Worm (Caenorhabditis elegans) whole organism, L4 larva: ENCODE data around the gene R102.6.
A peak's percentile ranks its signal among the peaks of the same experiment; 100 is the strongest.
"Not testable (repeated sequence)": the region's sequence is repeated elsewhere in the genome, so short reads cannot be mapped to it uniquely, and the experiment has no call there.

Experiments used
- D1046.2 ChIP-seq: fragments of 200-800 bp; sonication (Bioruptor generic); IDR thresholded peaks from 2 replicates; pipeline ENCODE4 v1.3.6; 2022; ENCODE audit warnings: missing genetic modification characterization, missing compliant biosample characterization
- F10B5.3 ChIP-seq: sonication (generic microtip); optimal IDR thresholded peaks from 2 replicates; lab custom pipeline; 2016; ENCODE audit warnings: mild to moderate bottlenecking, missing genetic modification characterization, missing compliant biosample characterization
- F26F4.8 ChIP-seq: fragments of 200-800 bp; sonication (Bioruptor generic); conservative IDR thresholded peaks from 2 replicates; pipeline ENCODE4 v1.3.6; 2022; ENCODE audit warnings: missing genetic modification characterization, missing compliant biosample characterization
- F44E2.7 ChIP-seq: fragments of 200-800 bp; sonication (Bioruptor generic); IDR thresholded peaks from 2 replicates; pipeline ENCODE4 v2.1.2; 2022; ENCODE audit warnings: missing genetic modification characterization, missing compliant biosample characterization
- F49E8.2 ChIP-seq: sonication (generic microtip); optimal IDR thresholded peaks from 2 replicates; lab custom pipeline; 2016; ENCODE audit warnings: missing compliant biosample characterization, mild to moderate bottlenecking, missing genetic modification characterization, borderline replicate concordance
- T20F7.1 ChIP-seq: fragments of 200-800 bp; sonication (Bioruptor generic); optimal IDR thresholded peaks from 2 replicates; lab custom pipeline; 2018; ENCODE audit warnings: mild to moderate bottlenecking, missing genetic modification characterization, missing compliant biosample characterization
- T26A8.4 ChIP-seq: fragments of 200-800 bp; sonication (Bioruptor generic); IDR thresholded peaks from 2 replicates; pipeline ENCODE4 v1.3.6; 2022; ENCODE audit warnings: missing genetic modification characterization, missing compliant biosample characterization
- Y105C5A.15 ChIP-seq: fragments of 200-800 bp; sonication (Bioruptor generic); IDR thresholded peaks from 2 replicates; pipeline ENCODE4 v1.3.6; 2022; ENCODE audit warnings: missing genetic modification characterization, missing compliant biosample characterization
- Y48G9A.11 ChIP-seq: fragments of 200-800 bp; sonication (Bioruptor generic); IDR thresholded peaks from 2 replicates; pipeline ENCODE4 v1.3.6; 2022; ENCODE audit warnings: missing genetic modification reagents, missing genetic modification characterization, missing compliant biosample characterization
- Y75B8A.6 ChIP-seq: fragments of 200-800 bp; sonication (Bioruptor generic); IDR thresholded peaks from 2 replicates; pipeline ENCODE4 v1.3.6; 2022; ENCODE audit warnings: missing genetic modification reagents, missing genetic modification characterization, missing compliant biosample characterization
- arid-1 ChIP-seq: fragments of 200-800 bp; sonication (Bioruptor generic); conservative IDR thresholded peaks from 2 replicates; pipeline ENCODE4 v1.3.6; 2022; ENCODE audit warnings: missing genetic modification reagents, missing genetic modification characterization, missing compliant biosample characterization
- ceh-44 ChIP-seq: fragments of 200-800 bp; sonication (Bioruptor generic); IDR thresholded peaks from 2 replicates; pipeline ENCODE4 v1.3.6; 2022; ENCODE audit warnings: missing genetic modification reagents, missing genetic modification characterization, missing compliant biosample characterization
- ctbp-1 ChIP-seq: fragments of 200-800 bp; sonication (Bioruptor generic); IDR thresholded peaks from 2 replicates; pipeline ENCODE4 v1.3.6; 2022; ENCODE audit warnings: missing genetic modification reagents, missing genetic modification characterization, missing compliant biosample characterization
- daf-12 ChIP-seq: fragments of 150-350 bp; optimal IDR thresholded peaks from 2 replicates; lab custom pipeline; 2014; ENCODE audit warnings: missing biosample characterization, missing genetic modification reagents, missing genetic modification characterization
- daf-16 ChIP-seq, 3 experiments: sonication (generic microtip); optimal IDR thresholded peaks; 2 replicates each; lab custom pipeline; 2016 to 2017; ENCODE audit warnings: missing genetic modification characterization in 3 of 3, missing genetic modification reagents in 3 of 3, mild to moderate bottlenecking in 2 of 3, missing compliant biosample characterization in 2 of 3, missing biosample characterization in 1 of 3, moderate library complexity in 1 of 3
- daf-19 ChIP-seq: fragments of 200-800 bp; sonication (Bioruptor generic); conservative IDR thresholded peaks from 2 replicates; pipeline ENCODE4 v1.3.6; 2022; ENCODE audit warnings: missing genetic modification characterization, missing compliant biosample characterization
- dmd-6 ChIP-seq: fragments of 200-800 bp; sonication (Bioruptor generic); IDR thresholded peaks from 2 replicates; pipeline ENCODE4 v1.3.6; 2022; ENCODE audit warnings: missing genetic modification reagents, missing genetic modification characterization, missing compliant biosample characterization
- dmd-8 ChIP-seq: fragments of 200-800 bp; sonication (Bioruptor generic); IDR thresholded peaks from 2 replicates; pipeline ENCODE4 v1.3.6; 2022; ENCODE audit warnings: missing genetic modification characterization, missing compliant biosample characterization
- dpl-1 ChIP-seq: fragments of 150-350 bp; optimal IDR thresholded peaks from 2 replicates; lab custom pipeline; 2014; ENCODE audit warnings: missing biosample characterization, missing genetic modification reagents, missing genetic modification characterization
- egl-27 ChIP-seq: sonication (generic microtip); optimal IDR thresholded peaks from 3 replicates; lab custom pipeline; 2017; ENCODE audit warnings: missing biosample characterization, missing genetic modification reagents, missing genetic modification characterization
- hif-1 ChIP-seq, 2 experiments: sonication (generic microtip); optimal IDR thresholded peaks; 2 replicates each; lab custom pipeline; 2016 to 2017; ENCODE audit warnings: missing compliant biosample characterization in 2 of 2, missing genetic modification characterization in 2 of 2, missing genetic modification reagents in 2 of 2, missing genotype in 2 of 2, mild to moderate bottlenecking in 1 of 2
- hlh-11 ChIP-seq: fragments of 200-800 bp; sonication (Bioruptor generic); optimal IDR thresholded peaks from 2 replicates; lab custom pipeline; 2018; ENCODE audit warnings: mild to moderate bottlenecking, missing genetic modification characterization, missing compliant biosample characterization
- lim-7 ChIP-seq: fragments of 200-800 bp; sonication (Bioruptor generic); IDR thresholded peaks from 2 replicates; pipeline ENCODE4 v1.3.6; 2022; ENCODE audit warnings: missing genetic modification characterization, missing compliant biosample characterization
- lin-1 ChIP-seq: fragments of 200-800 bp; sonication (Bioruptor generic); IDR thresholded peaks from 2 replicates; pipeline ENCODE4 v1.3.6; 2022; ENCODE audit warnings: missing genetic modification reagents, missing genetic modification characterization, missing compliant biosample characterization
- lin-39 ChIP-seq: fragments of 150-350 bp; optimal IDR thresholded peaks from 2 replicates; lab custom pipeline; 2014; ENCODE audit warnings: missing biosample characterization, missing genetic modification reagents, missing genetic modification characterization
- madf-5 ChIP-seq, 2 experiments: fragments of 200-800 bp; sonication (Bioruptor generic); IDR thresholded peaks; 2 replicates each; pipeline ENCODE4 v1.3.6; 2022; ENCODE audit warnings: missing compliant biosample characterization in 2 of 2, missing genetic modification characterization in 2 of 2
- madf-9 ChIP-seq: fragments of 200-800 bp; sonication (Bioruptor generic); conservative IDR thresholded peaks from 2 replicates; pipeline ENCODE4 v1.3.6; 2022; ENCODE audit warnings: missing genetic modification reagents, missing genetic modification characterization, missing compliant biosample characterization
- mdt-29 ChIP-seq: fragments of 200-800 bp; sonication (Bioruptor generic); IDR thresholded peaks from 2 replicates; pipeline ENCODE4 v1.3.6; 2022; ENCODE audit warnings: missing genetic modification reagents, missing genetic modification characterization, missing compliant biosample characterization
- mep-1 ChIP-seq: fragments of 150-350 bp; sonication (generic microtip); optimal IDR thresholded peaks from 3 replicates; lab custom pipeline; 2014; ENCODE audit warnings: missing biosample characterization, missing genetic modification characterization
- mxl-2 ChIP-seq: fragments of 200-800 bp; sonication (Bioruptor generic); conservative IDR thresholded peaks from 2 replicates; pipeline ENCODE4 v1.3.6; 2022; ENCODE audit warnings: missing genetic modification reagents, missing genetic modification characterization, missing compliant biosample characterization
- nhr-237 ChIP-seq: sonication (generic microtip); optimal IDR thresholded peaks from 2 replicates; lab custom pipeline; 2017; ENCODE audit warnings: missing biosample characterization, missing genetic modification characterization
- nhr-28 ChIP-seq: fragments of 150-350 bp; optimal IDR thresholded peaks from 2 replicates; lab custom pipeline; 2014; ENCODE audit warnings: missing biosample characterization, missing genetic modification characterization
- nhr-41 ChIP-seq: fragments of 200-800 bp; sonication (Bioruptor generic); IDR thresholded peaks from 2 replicates; pipeline ENCODE4 v1.3.6; 2022; ENCODE audit warnings: missing genetic modification reagents, missing genetic modification characterization, missing compliant biosample characterization
- nhr-77 ChIP-seq: fragments of 150-350 bp; optimal IDR thresholded peaks from 2 replicates; lab custom pipeline; 2014; ENCODE audit warnings: missing biosample characterization, missing genetic modification characterization
- pha-4 ChIP-seq, 2 experiments: fragments of 150-350 bp in 1 of 2; fragments of 200-800 bp in 1 of 2; sonication (Bioruptor generic) in 1 of 2; IDR thresholded peaks in 1 of 2; optimal IDR thresholded peaks in 1 of 2; 2 replicates each; pipeline versions ENCODE4 v1.3.6 to Lab custom; 2014 to 2022; ENCODE audit warnings: missing genetic modification characterization in 2 of 2, missing genetic modification reagents in 2 of 2, missing biosample characterization in 1 of 2, missing compliant biosample characterization in 1 of 2
- php-3 ChIP-seq: fragments of 200-800 bp; sonication (Bioruptor generic); IDR thresholded peaks from 2 replicates; pipeline ENCODE4 v1.3.6; 2022; ENCODE audit warnings: missing genetic modification reagents, missing genetic modification characterization, missing compliant biosample characterization
- pqm-1 ChIP-seq: sonication (generic microtip); optimal IDR thresholded peaks from 2 replicates; lab custom pipeline; 2017; ENCODE audit warnings: missing biosample characterization, missing genetic modification characterization
- saeg-2 ChIP-seq: fragments of 200-800 bp; sonication (Bioruptor generic); IDR thresholded peaks from 2 replicates; pipeline ENCODE4 v1.3.6; 2022; ENCODE audit warnings: missing genetic modification reagents, missing genetic modification characterization, missing compliant biosample characterization
- sdz-12 ChIP-seq: fragments of 200-800 bp; sonication (Bioruptor generic); optimal IDR thresholded peaks from 2 replicates; lab custom pipeline; 2018; ENCODE audit warnings: mild to moderate bottlenecking, missing genetic modification characterization, missing compliant biosample characterization
- snpc-1.2 ChIP-seq: fragments of 200-800 bp; sonication (Bioruptor generic); IDR thresholded peaks from 2 replicates; pipeline ENCODE4 v1.3.6; 2022; ENCODE audit warnings: missing genetic modification reagents, missing genetic modification characterization, missing compliant biosample characterization
- tra-1 ChIP-seq: fragments of 200-800 bp; sonication (Bioruptor generic); IDR thresholded peaks from 2 replicates; pipeline ENCODE4 v1.3.6; 2022; ENCODE audit warnings: missing genetic modification reagents, missing genetic modification characterization, missing compliant biosample characterization
- unc-62 ChIP-seq, 3 experiments: fragments of 150-350 bp in 1 of 3; sonication (generic microtip); optimal IDR thresholded peaks in 2 of 3; peaks in 1 of 3; 1 replicate in 1 of 3; 2 replicates in 2 of 3; lab custom pipeline; 2014 to 2017; ENCODE audit warnings: missing biosample characterization in 3 of 3, missing genetic modification characterization in 3 of 3, missing genetic modification reagents in 3 of 3, missing genotype in 1 of 3
- vab-7 ChIP-seq: fragments of 200-800 bp; sonication (Bioruptor generic); IDR thresholded peaks from 2 replicates; pipeline ENCODE4 v1.3.6; 2022; ENCODE audit warnings: missing genetic modification reagents, missing genetic modification characterization, missing compliant biosample characterization
- zip-2 ChIP-seq: fragments of 150-350 bp; optimal IDR thresholded peaks from 2 replicates; lab custom pipeline; 2014; ENCODE audit warnings: missing biosample characterization, missing genetic modification characterization

Gene R102.6

DNA sequence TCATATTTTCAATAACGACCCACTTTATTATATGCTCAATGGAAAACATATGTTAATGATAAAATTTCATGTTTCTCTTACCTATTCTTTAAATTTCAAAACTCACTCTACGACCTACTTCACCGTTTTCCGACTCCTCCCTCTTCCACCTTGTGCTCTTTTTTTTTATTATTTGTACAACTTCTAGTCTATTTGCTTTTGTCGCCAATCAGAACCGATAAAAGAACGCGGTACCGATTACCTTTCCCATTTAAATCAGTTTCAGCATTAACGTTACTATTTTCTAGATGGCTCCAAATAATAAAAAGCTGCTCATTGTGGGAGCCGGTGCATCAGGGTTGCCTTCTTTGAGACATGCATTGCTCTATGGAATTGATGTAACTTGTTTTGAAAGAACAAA is 44.2 kb downstream of the R102.6 start, which contains the start of gene fmo-1:
fmo-1 (plus strand) TSS at position 98 of the 400 bp plus-strand sequence.
- peak; percentile 16 for TF ChIP-seq hlh-11
- no peak for TF ChIP-seq mep-1 (tag; lab: Kevin White, UChicago)
- no peak for TF ChIP-seq egl-27
- no peak for TF ChIP-seq Y75B8A.6 (GFP tag; lab: Robert Waterston, UW)
- TF ChIP-seq nhr-77 (tag; lab: Kevin White, UChicago), result no peak
- TF ChIP-seq vab-7 (GFP tag; lab: Robert Waterston, UW), result no peak
- TF ChIP-seq hif-1 (tag; optimal IDR thresholded peaks at IDR 0.05; lab: Kevin White, UChicago), result no peak
- no peak for TF ChIP-seq nhr-237 (tag; lab: Kevin White, UChicago)
- TF ChIP-seq F49E8.2, result no peak
- TF ChIP-seq mdt-29 (GFP tag; lab: Robert Waterston, UW), result no peak
- no peak for TF ChIP-seq sdz-12 (GFP tag; lab: Kevin White, UChicago)
- TF ChIP-seq pqm-1 (tag; lab: Kevin White, UChicago), result peak; percentile 50
- TF ChIP-seq zip-2, result no peak
- TF ChIP-seq nhr-28 (tag; lab: Kevin White, UChicago), result peak; percentile 60
- no peak for TF ChIP-seq lin-39 (tag; lab: Kevin White, UChicago)
- TF ChIP-seq daf-16 (GFP tag; optimal IDR thresholded peaks at IDR 0.05; lab: Kevin White, UChicago), result no peak
- no peak for TF ChIP-seq daf-16 (tag; optimal IDR thresholded peaks at IDR 0.05; lab: Kevin White, UChicago)
- no peak for TF ChIP-seq unc-62 (GFP tag; optimal IDR thresholded peaks at IDR 0.05 in 1 of 2; lab: Kevin White, UChicago)
- no peak for TF ChIP-seq unc-62 (tag; optimal IDR thresholded peaks at IDR 0.05; lab: Kevin White, UChicago)
- no peak for TF ChIP-seq F10B5.3 (tag; lab: Kevin White, UChicago)
- TF ChIP-seq F44E2.7, result no peak
- TF ChIP-seq daf-19 (GFP tag; lab: Robert Waterston, UW), result no peak
- TF ChIP-seq lim-7, result no peak

DNA sequence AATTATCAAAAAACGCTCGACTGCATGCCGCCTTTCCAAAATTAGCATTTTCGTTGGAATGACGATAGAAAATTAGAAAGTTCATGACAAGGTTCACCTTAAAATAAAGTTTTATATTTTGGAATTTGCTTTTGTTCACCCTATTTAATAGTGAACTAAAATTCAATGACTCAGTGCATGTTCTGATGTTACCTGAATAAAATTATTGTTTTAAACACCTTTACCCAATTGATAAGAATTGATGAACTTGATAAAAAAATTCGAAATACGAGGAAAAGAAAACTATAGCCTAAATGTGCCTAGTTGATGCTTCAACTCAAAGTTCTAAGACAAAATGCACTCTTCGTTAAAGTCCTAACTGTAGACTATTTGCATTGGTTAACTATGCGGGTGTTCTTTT is 44.9 kb downstream of the R102.6 start:
- TF ChIP-seq mxl-2 (GFP tag; lab: Robert Waterston, UW), result no peak
- TF ChIP-seq dpl-1 (GFP tag; lab: Kevin White, UChicago), result no peak
- TF ChIP-seq nhr-41 (GFP tag; lab: Robert Waterston, UW), result no peak
- TF ChIP-seq unc-62 (GFP tag; optimal IDR thresholded peaks at IDR 0.05 in 1 of 2; lab: Kevin White, UChicago), result peak in 1 of 2 experiments; percentile 79
- TF ChIP-seq unc-62 (tag; optimal IDR thresholded peaks at IDR 0.05; lab: Kevin White, UChicago), result no peak
- no peak for TF ChIP-seq mdt-29 (GFP tag; lab: Robert Waterston, UW)
- TF ChIP-seq F44E2.7, result no peak
- peak; percentile 18 for TF ChIP-seq nhr-28 (tag; lab: Kevin White, UChicago)
- TF ChIP-seq daf-12, result no peak
- TF ChIP-seq T20F7.1 (GFP tag; lab: Kevin White, UChicago), result no peak
- TF ChIP-seq, all 104 proteins: peak for 2

DNA sequence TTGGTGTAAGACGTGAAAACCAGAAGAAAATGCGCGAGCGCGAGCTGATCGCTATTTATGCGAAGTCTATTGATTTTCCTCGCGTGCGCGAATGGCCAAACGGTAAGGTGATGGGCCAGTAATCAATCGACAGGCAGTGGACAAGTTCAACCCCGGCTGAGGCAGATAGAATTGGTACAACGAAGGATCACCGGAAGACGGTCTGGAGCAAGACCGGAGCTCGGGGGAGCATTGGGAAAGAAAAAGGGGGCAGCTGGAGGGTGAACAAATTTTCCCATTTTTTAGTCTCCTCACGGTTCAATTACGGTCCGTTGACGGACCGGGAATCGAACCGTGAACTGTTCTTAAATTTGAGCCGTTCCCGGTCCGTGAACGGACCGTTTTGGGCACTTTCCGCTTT is 47.6 kb downstream of the R102.6 start:
- TF ChIP-seq madf-5 (GFP tag; IDR thresholded peaks at IDR 0.05; lab: Robert Waterston, UW) (0 out of 4 replicates have a peak, but pooled peaks of 1 of the 2 experiments have one; percentile 42), dmd-6 (GFP tag; lab: Robert Waterston, UW) (0 out of 2 replicates have a peak, but pooled peaks have one; percentile 13), F44E2.7 (peak; percentile 83; the same call in 1 of the 2 replicates), Y48G9A.11 (GFP tag; lab: Robert Waterston, UW) (peak; percentile 65), mxl-2 (GFP tag; lab: Robert Waterston, UW) (peak; percentile 51; the same call in 1 of the 2 replicates), snpc-1.2 (GFP tag; lab: Robert Waterston, UW) (peak; percentile 94), pha-4 (GFP tag; IDR thresholded peaks at IDR 0.05; lab: Robert Waterston, UW) (peak; percentile 61; the same call in 1 of the 2 replicates), Y105C5A.15 (peak; percentile 80), mdt-29 (GFP tag; lab: Robert Waterston, UW) (0 out of 2 replicates have a peak, but pooled peaks have one; percentile 37), ctbp-1 (GFP tag; lab: Robert Waterston, UW) (peak; percentile 78), nhr-41 (GFP tag; lab: Robert Waterston, UW) (peak; percentile 80; the same call in 1 of the 2 replicates), T26A8.4 (GFP tag; lab: Robert Waterston, UW) (peak; percentile 66), dmd-8 (GFP tag; lab: Robert Waterston, UW) (peak; percentile 97), F26F4.8 (GFP tag; lab: Robert Waterston, UW) (peak; percentile 83), lim-7 (peak; percentile 71), vab-7 (GFP tag; lab: Robert Waterston, UW) (peak; percentile 65), D1046.2 (GFP tag; lab: Robert Waterston, UW) (0 out of 2 replicates have a peak, but pooled peaks have one; percentile 70), ceh-44 (GFP tag; lab: Robert Waterston, UW) (peak; percentile 71), saeg-2 (0 out of 2 replicates have a peak, but pooled peaks have one; percentile 35), php-3 (GFP tag; lab: Robert Waterston, UW) (0 out of 2 replicates have a peak, but pooled peaks have one; percentile 42), arid-1 (GFP tag; lab: Robert Waterston, UW) (peak; percentile 85), tra-1 (GFP tag; lab: Robert Waterston, UW) (peak; percentile 70), madf-9 (GFP tag; lab: Robert Waterston, UW) (0 out of 2 replicates have a peak, but pooled peaks have one; percentile 18), lin-1 (GFP tag; lab: Robert Waterston, UW) (0 out of 2 replicates have a peak, but pooled peaks have one; percentile 40)
- TF ChIP-seq pha-4 (tag; optimal IDR thresholded peaks at IDR 0.05; lab: Kevin White, UChicago), result not testable (repeated sequence)
